Worm (Caenorhabditis elegans): ENCODE data around the gene srt-74.

srt-74 gene

DNA sequence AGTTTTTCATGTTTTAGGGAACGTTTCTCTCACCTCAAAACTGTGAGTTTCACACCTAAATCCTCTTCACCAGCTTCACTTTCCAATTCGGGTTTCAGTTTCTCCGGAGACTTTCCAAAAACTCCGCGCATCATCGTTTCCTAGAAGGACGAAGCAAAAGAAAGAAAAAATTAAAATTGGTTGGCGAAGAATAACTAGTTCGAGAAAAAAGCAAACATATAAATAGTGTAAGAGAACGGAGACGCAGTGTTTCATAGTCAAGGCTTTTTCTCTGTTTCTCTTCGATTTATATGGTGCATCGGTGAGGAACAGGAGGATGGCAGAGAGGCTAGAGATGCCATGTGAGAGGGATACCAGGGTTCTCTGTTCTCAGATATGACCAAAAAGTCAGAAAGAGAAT is 40.6 kb upstream of the srt-74 start, which contains the start of gene F47B8.3:
TSS of gene F47B8.3 (minus strand) at position 261 of the 400 bp plus-strand sequence.
- TF ChIP-seq nfya-1 (tag; optimal IDR thresholded peaks at IDR 0.05) (peak; percentile 13), ceh-31 (tag; optimal IDR thresholded peaks at IDR 0.05) (no peak)

DNA sequence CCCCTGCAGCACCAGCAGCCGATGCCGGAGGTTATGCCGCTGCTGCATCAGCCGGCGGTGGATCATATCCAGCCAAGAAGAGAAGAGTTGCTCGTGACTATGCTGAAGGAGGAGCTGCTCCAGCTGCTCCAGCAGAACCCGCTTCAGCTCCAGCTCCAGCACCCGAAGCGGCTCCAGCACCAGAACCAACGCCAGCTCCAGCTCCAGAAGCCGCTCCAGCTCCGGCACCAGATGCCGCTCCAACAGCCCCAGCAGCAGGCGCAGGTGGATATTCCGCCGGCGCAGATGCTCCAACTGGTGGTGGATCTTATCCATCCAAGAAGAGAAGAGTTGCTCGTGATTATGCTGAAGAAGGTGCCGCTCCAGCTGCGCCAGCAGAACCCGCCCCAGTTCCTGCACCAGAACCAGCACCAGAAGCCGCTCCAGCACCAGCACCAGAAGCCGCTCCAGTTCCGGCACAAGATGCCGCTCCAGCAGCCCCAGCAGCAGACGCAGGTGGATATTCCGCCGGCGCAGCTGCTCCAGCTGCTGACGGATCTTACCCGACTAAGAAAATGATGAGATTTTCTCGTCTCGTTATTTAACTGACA is 38.7 kb upstream of the srt-74 start:
- TF ChIP-seq ceh-2 (tag; optimal IDR thresholded peaks at IDR 0.05) (no peak), unc-42 (tag; optimal IDR thresholded peaks at IDR 0.05) (no peak), elt-2 (tag; optimal IDR thresholded peaks at IDR 0.05) (no peak), ahr-1 (tag; optimal IDR thresholded peaks at IDR 0.05) (no peak), ceh-9 (tag; optimal IDR thresholded peaks at IDR 0.05) (peak; percentile 28), ceh-48 (tag; optimal IDR thresholded peaks at IDR 0.05) (no peak), F13H6.1 (tag; optimal IDR thresholded peaks at IDR 0.05) (no peak), npax-4 (tag; optimal IDR thresholded peaks at IDR 0.05) (no peak), hlh-8 (tag; optimal IDR thresholded peaks at IDR 0.05) (no peak), odd-2 (tag; optimal IDR thresholded peaks at IDR 0.05) (no peak), elt-4 (tag; optimal IDR thresholded peaks at IDR 0.05) (peak; percentile 78), tbx-7 (tag; optimal IDR thresholded peaks at IDR 0.05) (no peak), nhr-232 (tag; optimal IDR thresholded peaks at IDR 0.05) (no peak), ttx-3 (tag; optimal IDR thresholded peaks at IDR 0.05) (no peak), ref-2 (tag; optimal IDR thresholded peaks at IDR 0.05) (no peak), fax-1 (tag; optimal IDR thresholded peaks at IDR 0.05) (no peak), sox-4 (tag; optimal IDR thresholded peaks at IDR 0.05) (no peak)

DNA sequence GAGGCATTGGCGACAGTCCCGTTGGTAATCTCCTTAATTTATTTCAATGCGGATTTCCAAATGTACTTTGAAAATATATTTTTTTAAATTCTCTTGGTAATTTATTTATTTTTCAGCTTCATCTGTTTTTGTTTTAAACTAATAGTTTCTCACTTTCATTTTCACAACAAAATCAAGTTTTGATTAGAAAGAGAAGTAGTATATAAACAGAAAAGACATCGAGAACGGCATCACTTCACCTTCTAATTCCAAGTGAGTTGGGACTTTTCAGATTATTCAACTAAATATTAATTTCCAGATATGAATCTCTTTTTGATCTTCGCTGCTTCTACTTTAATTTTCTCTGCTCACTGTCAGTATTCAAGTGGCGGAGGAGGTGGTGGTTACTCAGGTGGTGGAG is 38.1 kb upstream of the srt-74 start, which contains the start of gene F47B8.14:
TSS of gene F47B8.14 (plus strand) at position 301 of the 400 bp plus-strand sequence.
- TF ChIP-seq ceh-24 (tag; optimal IDR thresholded peaks at IDR 0.05) (no peak), nfya-1 (tag; optimal IDR thresholded peaks at IDR 0.05) (no peak), madf-2 (tag; optimal IDR thresholded peaks at IDR 0.05) (no peak), pha-4 (tag; optimal IDR thresholded peaks at IDR 0.05) (no peak), T23F11.4 (GFP tag; optimal IDR thresholded peaks at IDR 0.05) (no peak), npax-4 (tag; optimal IDR thresholded peaks at IDR 0.05) (no peak), hlh-15 (tag; optimal IDR thresholded peaks at IDR 0.05) (no peak), sox-2 (GFP tag; IDR thresholded peaks at IDR 0.05) (no peak), gmeb-2 (tag; optimal IDR thresholded peaks at IDR 0.05) (no peak), nhr-11 (tag; optimal IDR thresholded peaks at IDR 0.05) (no peak), hlh-8 (tag; optimal IDR thresholded peaks at IDR 0.05) (no peak), ceh-19 (GFP tag; optimal IDR thresholded peaks at IDR 0.05) (no peak), tbx-7 (tag; optimal IDR thresholded peaks at IDR 0.05) (no peak), ceh-18 (tag; optimal IDR thresholded peaks at IDR 0.05) (no peak), K09A11.1 (tag; optimal IDR thresholded peaks at IDR 0.05; ENCODE audit: insufficient read depth) (no peak), sdc-2 (tag; optimal IDR thresholded peaks at IDR 0.05) (no peak), odd-2 (tag; optimal IDR thresholded peaks at IDR 0.05) (no peak), elt-2 (tag; optimal IDR thresholded peaks at IDR 0.05) (no peak), dve-1 (tag; optimal IDR thresholded peaks at IDR 0.05) (no peak), syd-9 (tag; optimal IDR thresholded peaks at IDR 0.05) (no peak)

- TF ChIP-seq madf-2 (tag; optimal IDR thresholded peaks at IDR 0.05) = no peak
- TF ChIP-seq pax-1 (tag; optimal IDR thresholded peaks at IDR 0.05) = no peak
- peak; percentile 76 for TF ChIP-seq mec-3 (tag; optimal IDR thresholded peaks at IDR 0.05; ENCODE audit: borderline replicate concordance)
- no peak for TF ChIP-seq nfya-1 (tag; optimal IDR thresholded peaks at IDR 0.05)
- no peak for TF ChIP-seq tbx-2 (tag; optimal IDR thresholded peaks at IDR 0.05)
- TF ChIP-seq Y22D7AL.16 (tag; optimal IDR thresholded peaks at IDR 0.05) = no peak
- TF ChIP-seq C08G9.2 (tag; optimal IDR thresholded peaks at IDR 0.05) = peak; percentile 22
- TF ChIP-seq pat-9 (tag; optimal IDR thresholded peaks at IDR 0.05) = no peak
- TF ChIP-seq ama-1 (optimal IDR thresholded peaks at IDR 0.05) = no peak
- no peak for TF ChIP-seq ceh-9 (tag; optimal IDR thresholded peaks at IDR 0.05)
- no peak for TF ChIP-seq fkh-10 (GFP tag; optimal IDR thresholded peaks at IDR 0.05)
- no peak for TF ChIP-seq K02D7.2 (tag; optimal IDR thresholded peaks at IDR 0.05)
Measured at ce11 chrV:14319101-14319781, 37.1 kb upstream of the srt-74 start, which contains the start of gene F47B8.13. TSS of gene F47B8.13 (minus strand) at chrV:14319731.

Data from whole organism, late embryonic.